Worm (Caenorhabditis elegans) whole organism, young adult: Measurements from ENCODE around the gene Y105C5A.10.
"Not testable (repeated sequence)": the region's sequence is repeated elsewhere in the genome, so short reads cannot be mapped to it uniquely, and the experiment has no call there.

ENCODE experiments used
- F55B11.4 ChIP-seq: sonication (generic microtip); optimal IDR thresholded peaks from 2 replicates; lab custom pipeline; 2016; ENCODE audit warnings: missing compliant biosample characterization, missing genetic modification characterization, borderline replicate concordance; ENCODE audit not compliant: insufficient read depth
- F57A8.1 ChIP-seq: fragments of 200-800 bp; sonication (Bioruptor generic); optimal IDR thresholded peaks from 2 replicates; lab custom pipeline; 2018; ENCODE audit warnings: mild to moderate bottlenecking, missing genetic modification characterization, moderate library complexity, missing compliant biosample characterization
- atf-7 ChIP-seq: sonication (generic microtip); optimal IDR thresholded peaks from 2 replicates; lab custom pipeline; 2017; ENCODE audit warnings: mild to moderate bottlenecking, missing genetic modification characterization, missing compliant biosample characterization
- athp-1 ChIP-seq: sonication (generic microtip); optimal IDR thresholded peaks from 2 replicates; lab custom pipeline; 2017; ENCODE audit warnings: mild to moderate bottlenecking, missing genetic modification characterization, missing compliant biosample characterization
- egl-44 ChIP-seq: fragments of 200-800 bp; sonication (Bioruptor generic); IDR thresholded peaks from 2 replicates; pipeline ENCODE4 v1.3.6; 2022; ENCODE audit warnings: missing genetic modification reagents, missing genetic modification characterization, missing compliant biosample characterization
- hmg-20 ChIP-seq: fragments of 200-800 bp; sonication (Bioruptor generic); IDR thresholded peaks from 2 replicates; pipeline ENCODE4 v1.3.6; 2022; ENCODE audit warnings: missing genetic modification reagents, missing genetic modification characterization, missing compliant biosample characterization
- let-526 ChIP-seq: fragments of 200-800 bp; sonication (Bioruptor generic); IDR thresholded peaks from 2 replicates; pipeline ENCODE4 v1.3.6; 2022; ENCODE audit warnings: missing genetic modification reagents, missing genetic modification characterization, missing compliant biosample characterization
- lsy-27 ChIP-seq: sonication (generic microtip); optimal IDR thresholded peaks from 2 replicates; lab custom pipeline; 2017; ENCODE audit warnings: missing genetic modification characterization, mild to moderate bottlenecking, missing compliant biosample characterization, antibody characterized with exemption, missing genotype, borderline replicate concordance; ENCODE audit not compliant: insufficient read depth
- mes-4 ChIP-seq: sonication (generic microtip); optimal IDR thresholded peaks from 2 replicates; lab custom pipeline; 2016; ENCODE audit warnings: missing genotype, missing genetic modification characterization, missing compliant biosample characterization
- pbrm-1 ChIP-seq: fragments of 200-800 bp; sonication (Bioruptor generic); IDR thresholded peaks from 2 replicates; pipeline ENCODE4 v1.3.6; 2022; ENCODE audit warnings: missing genetic modification reagents, missing genetic modification characterization, missing compliant biosample characterization
- snpc-3.4 ChIP-seq: sonication (generic microtip); optimal IDR thresholded peaks from 2 replicates; lab custom pipeline; 2017; ENCODE audit warnings: missing genetic modification characterization, mild to moderate bottlenecking, missing compliant biosample characterization, antibody characterized with exemption, moderate library complexity, missing genotype, missing genetic modification reagents
- somi-1 ChIP-seq: fragments of 200-800 bp; sonication (Bioruptor generic); optimal IDR thresholded peaks from 2 replicates; lab custom pipeline; 2018; ENCODE audit warnings: mild to moderate bottlenecking, missing genetic modification characterization, missing compliant biosample characterization
- ztf-22 ChIP-seq: fragments of 200-800 bp; sonication (Bioruptor generic); optimal IDR thresholded peaks from 2 replicates; lab custom pipeline; 2018; ENCODE audit warnings: mild to moderate bottlenecking, missing genetic modification characterization, moderate library complexity, missing compliant biosample characterization

DNA sequence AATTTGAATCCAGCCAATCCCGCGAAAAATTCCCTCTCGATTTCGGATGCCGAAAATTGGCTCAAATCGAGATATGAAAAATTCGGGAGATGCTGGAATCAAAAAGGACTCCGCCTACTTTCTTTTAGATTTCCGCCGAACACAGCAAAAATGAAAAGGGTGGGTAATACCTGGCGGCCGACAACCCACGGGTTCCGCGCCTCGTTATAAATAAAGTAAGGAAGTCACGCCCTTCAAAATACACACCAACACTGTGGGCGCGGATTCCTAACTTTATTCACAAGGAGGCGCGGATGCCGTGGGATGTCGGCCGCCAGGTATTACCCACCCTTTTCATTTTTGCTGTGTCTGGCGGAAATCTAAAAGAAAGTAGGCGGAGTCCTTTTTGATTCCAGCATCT is 13.7 kb downstream of the Y105C5A.10 start:
- TF ChIP-seq somi-1 (GFP tag; lab: Kevin White, UChicago); lsy-27 (tag; lab: Kevin White, UChicago); egl-44; let-526; mes-4 (tag; lab: Kevin White, UChicago); F55B11.4; atf-7 (tag; lab: Kevin White, UChicago); F57A8.1 (GFP tag; lab: Kevin White, UChicago); athp-1 (tag; lab: Kevin White, UChicago); ztf-22 (GFP tag; lab: Kevin White, UChicago); hmg-20 (GFP tag; lab: Robert Waterston, UW): not testable (repeated sequence)
- TF ChIP-seq snpc-3.4 (tag; lab: Kevin White, UChicago) (peak; percentile 9), pbrm-1 (peak; percentile 92)
